Worm (Caenorhabditis elegans) whole organism, L3 larva: Measurements from ENCODE around the gene nspc-20.

Source experiments
- ama-1 ChIP-seq: fragments of 150-350 bp; optimal IDR thresholded peaks from 2 replicates; lab custom pipeline; 2018
- ceh-16 ChIP-seq: sonication (generic microtip); optimal IDR thresholded peaks from 2 replicates; lab custom pipeline; 2017; ENCODE audit warnings: missing biosample characterization, missing genetic modification characterization
- elt-1 ChIP-seq: fragments of 150-350 bp; optimal IDR thresholded peaks from 2 replicates; lab custom pipeline; 2014; ENCODE audit warnings: missing biosample characterization, missing genetic modification characterization
- elt-2 ChIP-seq: sonication (generic microtip); optimal IDR thresholded peaks from 2 replicates; lab custom pipeline; 2016; ENCODE audit warnings: missing genetic modification reagents, mild to moderate bottlenecking, missing genetic modification characterization, missing compliant biosample characterization
- jun-1 ChIP-seq: fragments of 150-350 bp; optimal IDR thresholded peaks from 2 replicates; lab custom pipeline; 2014; ENCODE audit warnings: missing biosample characterization, missing genetic modification reagents, missing genetic modification characterization
- lin-15B ChIP-seq: fragments of 150-350 bp; optimal IDR thresholded peaks from 2 replicates; lab custom pipeline; 2014; ENCODE audit warnings: missing biosample characterization, missing genetic modification characterization
- nfya-1 ChIP-seq: sonication (generic microtip); optimal IDR thresholded peaks from 2 replicates; lab custom pipeline; 2017; ENCODE audit warnings: missing genetic modification characterization, mild to moderate bottlenecking, missing compliant biosample characterization, antibody characterized with exemption, moderate library complexity; ENCODE audit not compliant: insufficient read depth
- nhr-237 ChIP-seq: fragments of 150-350 bp; optimal IDR thresholded peaks from 2 replicates; lab custom pipeline; 2014; ENCODE audit warnings: missing biosample characterization, missing genetic modification characterization
- nhr-25 ChIP-seq: sonication (generic microtip); optimal IDR thresholded peaks from 2 replicates; lab custom pipeline; 2017; ENCODE audit warnings: missing biosample characterization, missing genetic modification characterization
- pha-4 ChIP-seq: fragments of 150-350 bp; optimal IDR thresholded peaks from 2 replicates; lab custom pipeline; 2014; ENCODE audit warnings: missing biosample characterization, missing genetic modification reagents, missing genetic modification characterization
- tbx-2 ChIP-seq: sonication (generic microtip); optimal IDR thresholded peaks from 2 replicates; lab custom pipeline; 2016; ENCODE audit warnings: mild to moderate bottlenecking, missing genetic modification characterization, missing compliant biosample characterization
- unc-62 ChIP-seq: fragments of 150-350 bp; sonication (generic microtip); optimal IDR thresholded peaks from 4 replicates; lab custom pipeline; 2014; ENCODE audit warnings: missing biosample characterization, missing genetic modification reagents, missing genetic modification characterization
- zag-1 ChIP-seq: fragments of 150-350 bp; optimal IDR thresholded peaks from 2 replicates; lab custom pipeline; 2014; ENCODE audit warnings: missing biosample characterization, missing genetic modification characterization

- TF ChIP-seq elt-1 (tag; lab: Kevin White, UChicago) (no peak), nhr-25 (tag; lab: Kevin White, UChicago) (no peak), lin-15B (tag; lab: Kevin White, UChicago) (no peak), tbx-2 (tag; lab: Kevin White, UChicago) (no peak), elt-2 (tag; lab: Kevin White, UChicago) (no peak), pha-4 (no peak), nfya-1 (no peak), jun-1 (tag; lab: Kevin White, UChicago) (no peak), ama-1 (lab: Kevin White, UChicago) (no peak), unc-62 (GFP tag; lab: Kevin White, UChicago) (no peak), zag-1 (tag; lab: Kevin White, UChicago) (no peak), ceh-16 (tag; lab: Kevin White, UChicago) (no peak), nhr-237 (no peak)
These were observed 36.0 kb upstream of the nspc-20 start for ce11 chrX:14566047-14566446.
